Worm (Caenorhabditis elegans) whole organism, early embryonic: ENCODE measurements around the gene C42D8.9.

Experiments
- B0310.2 ChIP-seq: sonication (generic microtip); optimal IDR thresholded peaks from 2 replicates; lab custom pipeline; 2016; ENCODE audit warnings: mild to moderate bottlenecking, missing genetic modification characterization, missing compliant biosample characterization
- F13C5.2 ChIP-seq: sonication (generic microtip); optimal IDR thresholded peaks from 2 replicates; lab custom pipeline; 2017; ENCODE audit warnings: mild to moderate bottlenecking, missing genetic modification characterization, inconsistent platforms, missing compliant biosample characterization
- aly-1 ChIP-seq: sonication (generic microtip); optimal IDR thresholded peaks from 2 replicates; lab custom pipeline; 2016; ENCODE audit warnings: missing genetic modification characterization, missing compliant biosample characterization
- ama-1 ChIP-seq: fragments of 150-350 bp; optimal IDR thresholded peaks from 2 replicates; lab custom pipeline; 2014
- ceh-13 ChIP-seq: fragments of 200-800 bp; sonication (Bioruptor generic); optimal IDR thresholded peaks from 2 replicates; lab custom pipeline; 2018; ENCODE audit warnings: mild to moderate bottlenecking, missing genetic modification characterization, missing compliant biosample characterization
- ceh-36 ChIP-seq: sonication (generic microtip); optimal IDR thresholded peaks from 2 replicates; lab custom pipeline; 2016; ENCODE audit warnings: missing genetic modification characterization, inconsistent platforms, missing compliant biosample characterization
- flt-1 ChIP-seq: fragments of 200-800 bp; sonication (Bioruptor generic); IDR thresholded peaks from 2 replicates; pipeline ENCODE4 v1.3.6; 2022; ENCODE audit warnings: missing genetic modification characterization, missing compliant biosample characterization
- hmbx-1 ChIP-seq: sonication (generic microtip); optimal IDR thresholded peaks from 2 replicates; lab custom pipeline; 2016; ENCODE audit warnings: mild to moderate bottlenecking, missing genetic modification characterization, missing compliant biosample characterization
- hnd-1 ChIP-seq: sonication (generic microtip); optimal IDR thresholded peaks from 2 replicates; lab custom pipeline; 2016; ENCODE audit warnings: missing genetic modification characterization, missing compliant biosample characterization
- pes-1 ChIP-seq: fragments of 200-800 bp; sonication (Bioruptor generic); IDR thresholded peaks from 2 replicates; pipeline ENCODE4 v1.3.6; 2022; ENCODE audit warnings: missing genetic modification reagents, missing genetic modification characterization, missing compliant biosample characterization
- tbx-11 ChIP-seq: fragments of 200-800 bp; sonication (Bioruptor generic); IDR thresholded peaks from 2 replicates; pipeline ENCODE4 v1.3.6; 2022; ENCODE audit warnings: missing genetic modification characterization, missing compliant biosample characterization
- tbx-37 ChIP-seq: fragments of 200-800 bp; sonication (Bioruptor generic); conservative IDR thresholded peaks from 2 replicates; pipeline ENCODE4 v1.3.6; 2022; ENCODE audit warnings: missing genetic modification reagents, missing genetic modification characterization, missing compliant biosample characterization

ce11 chrX:5105703-5106102 is 1.1 kb downstream of the C42D8.9 start:
- TF ChIP-seq F13C5.2 (tag; lab: Kevin White, UChicago) (no peak), ama-1 (lab: Kevin White, UChicago) (no peak), B0310.2 (tag; lab: Kevin White, UChicago) (no peak), tbx-11 (no peak), pes-1 (GFP tag; lab: Robert Waterston, UW) (no peak), ceh-13 (GFP tag; lab: Kevin White, UChicago) (no peak), ceh-36 (tag; lab: Kevin White, UChicago) (no peak), hnd-1 (tag; lab: Kevin White, UChicago) (no peak), flt-1 (GFP tag; lab: Robert Waterston, UW) (no peak), aly-1 (tag; lab: Kevin White, UChicago) (no peak), hmbx-1 (tag; lab: Kevin White, UChicago) (no peak), tbx-37 (GFP tag; lab: Robert Waterston, UW) (no peak)
